Fruit fly (Drosophila melanogaster) whole organism, embryonic: ENCODE data around the gene mmy.

Experiments
- Bdp1 ChIP-seq: fragments of 200-800 bp; sonication (Bioruptor generic); optimal IDR thresholded peaks from 3 replicates; lab custom pipeline; 2016; ENCODE audit warnings: missing biosample characterization, missing genetic modification characterization
- CG10147 ChIP-seq: fragments of 200-800 bp; sonication (Bioruptor generic); optimal IDR thresholded peaks from 2 replicates; lab custom pipeline; 2019; ENCODE audit warnings: missing biosample characterization, mild to moderate bottlenecking, missing genetic modification characterization, moderate library complexity
- CG10267 ChIP-seq: fragments of 200-800 bp; sonication (Bioruptor generic); optimal IDR thresholded peaks from 2 replicates; lab custom pipeline; 2018; ENCODE audit warnings: missing biosample characterization, mild to moderate bottlenecking, missing genetic modification characterization, moderate library complexity
- CG12071 ChIP-seq: fragments of 200-800 bp; sonication (Bioruptor generic); optimal IDR thresholded peaks from 3 replicates; lab custom pipeline; 2018; ENCODE audit warnings: missing biosample characterization, mild to moderate bottlenecking, missing genetic modification characterization
- CG1233 ChIP-seq: fragments of 200-800 bp; sonication (Bioruptor generic); optimal IDR thresholded peaks from 4 replicates; lab custom pipeline; 2018; ENCODE audit warnings: missing biosample characterization, mild to moderate bottlenecking, missing genetic modification characterization
- CG12744 ChIP-seq: fragments of 200-800 bp; sonication (Bioruptor generic); optimal IDR thresholded peaks from 2 replicates; lab custom pipeline; 2016; ENCODE audit warnings: missing biosample characterization, missing genetic modification characterization
- CG13296 ChIP-seq: fragments of 200-800 bp; sonication (Bioruptor generic); optimal IDR thresholded peaks from 3 replicates; lab custom pipeline; 2018; ENCODE audit warnings: missing biosample characterization, mild to moderate bottlenecking, missing genetic modification characterization
- CG14014 ChIP-seq: fragments of 200-800 bp; sonication (Bioruptor generic); IDR thresholded peaks from 2 replicates; pipeline ENCODE4 v1.3.6; 2022; ENCODE audit warnings: missing biosample characterization, missing genetic modification characterization
- CG16813 ChIP-seq: fragments of 200-800 bp; sonication (Bioruptor generic); IDR thresholded peaks from 3 replicates; pipeline ENCODE4 v1.3.6; 2022; ENCODE audit warnings: missing biosample characterization, missing genetic modification characterization; ENCODE audit not compliant: partially characterized antibody
- CG17359 ChIP-seq: fragments of 200-800 bp; sonication (Bioruptor generic); optimal IDR thresholded peaks from 3 replicates; lab custom pipeline; 2018; ENCODE audit warnings: missing biosample characterization, mild to moderate bottlenecking, missing genetic modification characterization, moderate library complexity
- CG17568 ChIP-seq: fragments of 200-800 bp; sonication (Bioruptor generic); optimal IDR thresholded peaks from 2 replicates; lab custom pipeline; 2018; ENCODE audit warnings: missing biosample characterization, mild to moderate bottlenecking, missing genetic modification characterization, moderate library complexity
- CG17802 ChIP-seq: fragments of 200-800 bp; sonication (Bioruptor generic); optimal IDR thresholded peaks from 2 replicates; lab custom pipeline; 2018; ENCODE audit warnings: missing biosample characterization, mild to moderate bottlenecking, missing genetic modification characterization, moderate library complexity
- CG17829 ChIP-seq: fragments of 200-800 bp; optimal IDR thresholded peaks from 2 replicates; lab custom pipeline; 2019; ENCODE audit warnings: missing biosample characterization, mild to moderate bottlenecking, missing genetic modification characterization, moderate library complexity
- CG1832 ChIP-seq: fragments of 200-800 bp; sonication (Bioruptor generic); optimal IDR thresholded peaks from 2 replicates; lab custom pipeline; 2017; ENCODE audit warnings: missing biosample characterization, mild to moderate bottlenecking, missing genetic modification characterization, inconsistent platforms
- CG2120 ChIP-seq: fragments of 200-800 bp; sonication (Bioruptor generic); optimal IDR thresholded peaks from 3 replicates; lab custom pipeline; 2016; ENCODE audit warnings: missing biosample characterization, missing genetic modification characterization
- CG31224 ChIP-seq: fragments of 200-800 bp; sonication (Bioruptor generic); IDR thresholded peaks from 2 replicates; pipeline ENCODE4 v1.3.6; 2022; ENCODE audit warnings: missing biosample characterization, missing genetic modification characterization
- CG32772 ChIP-seq: fragments of 200-800 bp; sonication (Bioruptor generic); IDR thresholded peaks from 2 replicates; pipeline ENCODE4 v1.3.6; 2022; ENCODE audit warnings: missing biosample characterization, missing genetic modification characterization
- CG34376 ChIP-seq: fragments of 200-800 bp; sonication (Bioruptor generic); optimal IDR thresholded peaks from 2 replicates; lab custom pipeline; 2018; ENCODE audit warnings: missing biosample characterization, mild to moderate bottlenecking, missing genetic modification characterization
- CG3726 ChIP-seq: fragments of 200-800 bp; sonication (Bioruptor generic); IDR thresholded peaks from 3 replicates; pipeline ENCODE4, ENCODE4 v1.3.6; 2022; ENCODE audit warnings: missing biosample characterization, missing genetic modification characterization
- CG5180 ChIP-seq: fragments of 200-800 bp; sonication (Bioruptor generic); optimal IDR thresholded peaks from 3 replicates; lab custom pipeline; 2017; ENCODE audit warnings: missing biosample characterization, missing genetic modification characterization, mild to moderate bottlenecking, moderate library complexity, missing genetic modification reagents
- CG5245 ChIP-seq: fragments of 200-800 bp; sonication (Bioruptor generic); optimal IDR thresholded peaks from 3 replicates; lab custom pipeline; 2016; ENCODE audit warnings: missing biosample characterization, missing genetic modification characterization
- CG6683 ChIP-seq: fragments of 200-800 bp; sonication (Bioruptor generic); optimal IDR thresholded peaks from 2 replicates; lab custom pipeline; 2017; ENCODE audit warnings: missing biosample characterization, mild to moderate bottlenecking, missing genetic modification characterization, missing genetic modification reagents
- CG6854 ChIP-seq: fragments of 200-800 bp; sonication (Bioruptor generic); optimal IDR thresholded peaks from 3 replicates; lab custom pipeline; 2017; ENCODE audit warnings: missing biosample characterization, mild to moderate bottlenecking, missing genetic modification characterization
- CG8765 ChIP-seq: fragments of 200-800 bp; sonication (Bioruptor generic); IDR thresholded peaks from 2 replicates; pipeline ENCODE4 v1.3.6; 2022; ENCODE audit warnings: missing biosample characterization, missing genetic modification characterization
- Dref ChIP-seq: fragments of 200-800 bp; sonication (Bioruptor generic); IDR thresholded peaks from 2 replicates; pipeline ENCODE4 v1.3.6; 2022; ENCODE audit warnings: missing biosample characterization, missing genetic modification characterization
- H15 ChIP-seq: fragments of 200-800 bp; sonication (Bioruptor generic); IDR thresholded peaks from 3 replicates; pipeline ENCODE4 v1.3.6; 2022; ENCODE audit warnings: missing biosample characterization, missing genetic modification characterization
- Hey ChIP-seq: fragments of 200-800 bp; sonication (Bioruptor generic); optimal IDR thresholded peaks from 3 replicates; lab custom pipeline; 2018; ENCODE audit warnings: missing biosample characterization, mild to moderate bottlenecking, missing genetic modification characterization
- HmgZ ChIP-seq: fragments of 200-800 bp; sonication (Bioruptor generic); optimal IDR thresholded peaks from 2 replicates; lab custom pipeline; 2018; ENCODE audit warnings: missing biosample characterization, mild to moderate bottlenecking, missing genetic modification characterization
- Hr3 ChIP-seq: fragments of 200-800 bp; sonication (Bioruptor generic); optimal IDR thresholded peaks from 3 replicates; lab custom pipeline; 2016; ENCODE audit warnings: missing biosample characterization, missing genetic modification characterization
- MTF-1 ChIP-seq: fragments of 200-800 bp; sonication (Bioruptor generic); optimal IDR thresholded peaks from 2 replicates; lab custom pipeline; 2018; ENCODE audit warnings: missing biosample characterization, mild to moderate bottlenecking, missing genetic modification characterization, borderline replicate concordance
- Mad ChIP-seq: fragments of 200-800 bp; sonication (Bioruptor generic); optimal IDR thresholded peaks from 2 replicates; lab custom pipeline; 2016; ENCODE audit warnings: missing biosample characterization, missing genetic modification characterization
- Nf-YC ChIP-seq: fragments of 200-800 bp; optimal IDR thresholded peaks from 3 replicates; lab custom pipeline; 2019; ENCODE audit warnings: missing biosample characterization, mild to moderate bottlenecking, missing genetic modification characterization, moderate library complexity
- Pdp1 ChIP-seq, 2 experiments: fragments of 200-800 bp; sonication (Bioruptor generic); optimal IDR thresholded peaks; 3 replicates each; lab custom pipeline; 2016; ENCODE audit warnings: missing biosample characterization in 2 of 2, missing genetic modification characterization in 2 of 2, mild to moderate bottlenecking in 1 of 2, moderate library complexity in 1 of 2
- chm ChIP-seq: fragments of 200-800 bp; sonication (Bioruptor generic); IDR thresholded peaks from 2 replicates; pipeline ENCODE4 v1.3.6; 2022; ENCODE audit warnings: missing biosample characterization, missing genetic modification characterization
- cwo ChIP-seq: fragments of 200-800 bp; sonication (Bioruptor generic); optimal IDR thresholded peaks from 3 replicates; lab custom pipeline; 2017; ENCODE audit warnings: missing biosample characterization, missing genetic modification characterization, mild to moderate bottlenecking, moderate library complexity, missing genetic modification reagents
- dm ChIP-seq: fragments of 200-800 bp; sonication (Bioruptor generic); optimal IDR thresholded peaks from 3 replicates; lab custom pipeline; 2016; ENCODE audit warnings: missing biosample characterization, missing genetic modification characterization
- esg ChIP-seq: fragments of 200-800 bp; sonication (Bioruptor generic); conservative IDR thresholded peaks from 2 replicates; pipeline ENCODE4 v1.3.6; 2022; ENCODE audit warnings: missing biosample characterization, missing genetic modification characterization
- hth ChIP-seq: fragments of >200 bp; optimal IDR thresholded peaks from 2 replicates; lab custom pipeline; 2017; ENCODE audit warnings: inconsistent platforms
- jumu ChIP-seq: fragments of 200-800 bp; sonication (Bioruptor generic); optimal IDR thresholded peaks from 3 replicates; lab custom pipeline; 2016; ENCODE audit warnings: missing biosample characterization, missing genetic modification characterization
- mirr ChIP-seq: fragments of 200-800 bp; sonication (Bioruptor generic); optimal IDR thresholded peaks from 3 replicates; lab custom pipeline; 2018; ENCODE audit warnings: missing biosample characterization, mild to moderate bottlenecking, missing genetic modification characterization
- odd ChIP-seq: fragments of 200-800 bp; sonication (Bioruptor generic); optimal IDR thresholded peaks from 2 replicates; lab custom pipeline; 2017; ENCODE audit warnings: missing biosample characterization, mild to moderate bottlenecking, missing genetic modification characterization
- phol ChIP-seq: fragments of 200-800 bp; sonication (Bioruptor generic); optimal IDR thresholded peaks from 3 replicates; lab custom pipeline; 2018; ENCODE audit warnings: missing biosample characterization, mild to moderate bottlenecking, missing genetic modification characterization, moderate library complexity
- run ChIP-seq: fragments of 200-800 bp; sonication (Bioruptor generic); optimal IDR thresholded peaks from 3 replicates; lab custom pipeline; 2018; ENCODE audit warnings: missing biosample characterization, mild to moderate bottlenecking, missing genetic modification characterization
- shn ChIP-seq: fragments of 200-800 bp; sonication (Bioruptor generic); optimal IDR thresholded peaks from 3 replicates; lab custom pipeline; 2016; ENCODE audit warnings: missing biosample characterization, missing genetic modification characterization
- sim ChIP-seq: fragments of 200-800 bp; sonication (Bioruptor generic); IDR thresholded peaks from 2 replicates; pipeline ENCODE4 v1.3.6; 2022; ENCODE audit warnings: missing biosample characterization, missing genetic modification characterization
- so ChIP-seq: fragments of 200-800 bp; sonication (Bioruptor generic); IDR thresholded peaks from 3 replicates; pipeline ENCODE4 v1.3.6; 2022; ENCODE audit warnings: missing biosample characterization, missing genetic modification characterization
- ssp ChIP-seq: fragments of 200-800 bp; sonication (Bioruptor generic); IDR thresholded peaks from 2 replicates; pipeline ENCODE4 v1.3.6; 2022; ENCODE audit warnings: missing biosample characterization, missing genetic modification characterization
- toy ChIP-seq: fragments of 200-800 bp; sonication (Bioruptor generic); IDR thresholded peaks from 2 replicates; pipeline ENCODE4 v1.3.6; 2022; ENCODE audit warnings: missing biosample characterization, missing genetic modification characterization
- ttk ChIP-seq: fragments of 200-800 bp; sonication (Bioruptor generic); IDR thresholded peaks from 2 replicates; pipeline ENCODE4 v2.1.2; 2022; ENCODE audit warnings: missing biosample characterization, missing genetic modification characterization
- zen2 ChIP-seq: fragments of 200-800 bp; sonication (Bioruptor generic); IDR thresholded peaks from 3 replicates; pipeline ENCODE4 v1.3.6; 2022; ENCODE audit warnings: missing biosample characterization, missing genetic modification characterization; ENCODE audit not compliant: partially characterized antibody
- zfh1 ChIP-seq: fragments of 200-800 bp; sonication (Bioruptor generic); IDR thresholded peaks from 3 replicates; pipeline ENCODE4 v1.3.6; 2022; ENCODE audit warnings: missing biosample characterization, missing genetic modification characterization

mmy gene

dm6 chr2L:6494405-6494816, 20.7 kb upstream of the mmy start, which contains the start of gene CG9547 (continued):
- peak; percentile 79 for TF ChIP-seq mirr
- TF ChIP-seq CG17802 (tag; lab: Kevin White, UChicago), result no peak
- no peak for TF ChIP-seq esg (GFP tag; lab: Robert Waterston, UW)
- no peak for TF ChIP-seq sim
- TF ChIP-seq H15 (GFP tag; lab: Robert Waterston, UW), result no peak
- peak; percentile 94 for TF ChIP-seq CG34376 (GFP tag; lab: Kevin White, UChicago)
- no peak for TF ChIP-seq CG1832 (GFP tag; lab: Kevin White, UChicago)
- TF ChIP-seq shn (GFP tag; lab: Kevin White, UChicago), result no peak
- TF ChIP-seq cwo (GFP tag; lab: Kevin White, UChicago), result peak; percentile 26
- TF ChIP-seq CG12071 (GFP tag; lab: Kevin White, UChicago), result peak; percentile 38
- no peak for TF ChIP-seq phol (tag; lab: Kevin White, UChicago)
- TF ChIP-seq CG14014 (GFP tag; lab: Robert Waterston, UW), result peak; percentile 25; the same call in 1 of the 2 replicates
- TF ChIP-seq hth, result no peak
- TF ChIP-seq CG6683 (GFP tag; lab: Kevin White, UChicago), result no peak
- no peak for TF ChIP-seq CG17359 (tag; lab: Kevin White, UChicago)
- no peak for TF ChIP-seq CG12744
- no peak for TF ChIP-seq CG3726 (GFP tag; lab: Robert Waterston, UW)
- TF ChIP-seq CG10147 (GFP tag; lab: Kevin White, UChicago), result no peak
- TF ChIP-seq CG2120 (GFP tag; lab: Kevin White, UChicago), result no peak
- no peak for TF ChIP-seq CG8765 (GFP tag; lab: Robert Waterston, UW)
- no peak for TF ChIP-seq CG1233 (GFP tag; lab: Kevin White, UChicago)
- TF ChIP-seq ssp (GFP tag; lab: Robert Waterston, UW), result no peak
- no peak for TF ChIP-seq jumu (GFP tag; lab: Kevin White, UChicago)
- TF ChIP-seq MTF-1 (GFP tag; lab: Kevin White, UChicago), result peak; percentile 5
- TF ChIP-seq Nf-YC (tag; lab: Kevin White, UChicago), result peak; percentile 23
- peak; percentile 39 for TF ChIP-seq CG5180 (GFP tag; lab: Kevin White, UChicago)
- TF ChIP-seq toy (GFP tag; lab: Robert Waterston, UW), result no peak
- TF ChIP-seq zfh1 (GFP tag; lab: Robert Waterston, UW), result no peak
- peak; percentile 38 for TF ChIP-seq CG6854 (GFP tag; lab: Kevin White, UChicago)
- TF ChIP-seq Mad, result no peak
- TF ChIP-seq CG31224 (GFP tag; lab: Robert Waterston, UW), result no peak
- peak; percentile 49; the same call in 2 of the 3 replicates for TF ChIP-seq zen2 (GFP tag; lab: Robert Waterston, UW)
- peak; percentile 1 for TF ChIP-seq CG17829 (tag; lab: Kevin White, UChicago)
- TF ChIP-seq CG32772 (GFP tag; lab: Robert Waterston, UW), result no peak
- TF ChIP-seq Dref, result no peak
- peak; percentile 54 for TF ChIP-seq run (tag; lab: Kevin White, UChicago)
- peak; percentile 26; the same call in 1 of the 2 replicates for TF ChIP-seq chm
- TF ChIP-seq HmgZ (tag; lab: Kevin White, UChicago), result peak; percentile 20
- TF ChIP-seq so (GFP tag; lab: Robert Waterston, UW), result peak; percentile 38; the same call in 1 of the 3 replicates
- peak; percentile 70 for TF ChIP-seq CG13296
- no peak for TF ChIP-seq CG5245 (GFP tag; lab: Kevin White, UChicago)
- TF ChIP-seq Bdp1 (GFP tag; lab: Kevin White, UChicago), result no peak
- no peak for TF ChIP-seq CG16813 (GFP tag; lab: Robert Waterston, UW)
- no peak for TF ChIP-seq CG17568 (GFP tag; lab: Kevin White, UChicago)
- no peak for TF ChIP-seq dm
- TF ChIP-seq Hr3 (GFP tag; lab: Kevin White, UChicago), result no peak
- TF ChIP-seq ttk (GFP tag; lab: Robert Waterston, UW), result no peak
- TF ChIP-seq Hey (tag; lab: Kevin White, UChicago), result peak; percentile 48
- TF ChIP-seq odd (GFP tag; lab: Kevin White, UChicago), result peak; percentile 25
- no peak for TF ChIP-seq CG10267 (tag; lab: Kevin White, UChicago)
- peak in 1 of 2 experiments; percentile 80 for TF ChIP-seq Pdp1 (GFP tag; optimal IDR thresholded peaks at IDR 0.05; lab: Kevin White, UChicago)
